Worm (Caenorhabditis elegans): ENCODE data around the gene T12A7.9.

The T12A7.9 gene

ce11 chrIV:11743813-11744212 lies 12.0 kb downstream of the T12A7.9 start:
- TF ChIP-seq lin-1 (GFP tag; IDR thresholded peaks at IDR 0.05) = no peak
- TF ChIP-seq nhr-48 (tag; optimal IDR thresholded peaks at IDR 0.05) = no peak
- TF ChIP-seq nhr-76 (tag; optimal IDR thresholded peaks at IDR 0.05) = no peak
- TF ChIP-seq spr-3 (GFP tag; optimal IDR thresholded peaks at IDR 0.05) = no peak
- no peak for TF ChIP-seq dmd-6 (GFP tag; IDR thresholded peaks at IDR 0.05)
- TF ChIP-seq lin-29 (GFP tag; IDR thresholded peaks at IDR 0.05) = no peak
- TF ChIP-seq dve-1 (tag; optimal IDR thresholded peaks at IDR 0.05; ENCODE audit: insufficient read depth) = no peak
- no peak for TF ChIP-seq T20F7.1 (GFP tag; optimal IDR thresholded peaks at IDR 0.05)
- no peak for TF ChIP-seq hmg-1.1 (GFP tag; IDR thresholded peaks at IDR 0.05)
- no peak for TF ChIP-seq F37D6.2 (tag; optimal IDR thresholded peaks at IDR 0.05)

DNA sequence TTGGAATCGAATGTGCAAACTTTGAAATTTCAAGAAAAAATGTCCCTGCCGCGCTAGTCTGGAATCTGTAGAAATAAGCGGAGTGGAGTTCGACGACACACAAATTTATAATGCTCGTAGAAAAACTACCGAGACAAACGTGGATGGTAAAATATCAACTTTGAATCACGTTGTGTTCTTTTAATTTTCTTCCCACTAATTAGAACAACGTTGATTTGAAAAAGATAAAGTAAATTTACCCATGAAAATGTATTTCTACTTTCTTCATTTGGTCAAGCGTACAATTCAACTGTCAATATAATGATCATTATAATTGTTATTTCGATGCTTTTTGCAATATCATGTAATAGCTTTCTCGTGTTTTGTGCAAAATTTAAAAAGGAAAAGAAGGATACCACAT lies 13.4 kb downstream of the T12A7.9 start, which contains the start of gene K01A6.5:
Gene K01A6.5 (plus strand): TSS at position 301 of the 400 bp plus-strand sequence.
- TF ChIP-seq F49E8.2 (tag; optimal IDR thresholded peaks at IDR 0.05; ENCODE audit: borderline replicate concordance) (no peak), sdz-12 (GFP tag; optimal IDR thresholded peaks at IDR 0.05) (no peak), php-3 (GFP tag; IDR thresholded peaks at IDR 0.05) (no peak), pha-4 (GFP tag; IDR thresholded peaks at IDR 0.05) (no peak), pha-4 (tag; optimal IDR thresholded peaks at IDR 0.05) (no peak), cey-2 (tag; optimal IDR thresholded peaks at IDR 0.05; ENCODE audit: borderline replicate concordance, insufficient read depth) (no peak), daf-12 (tag; optimal IDR thresholded peaks at IDR 0.05) (no peak), zfp-2 (tag; optimal IDR thresholded peaks at IDR 0.05) (no peak), jun-1 (tag; optimal IDR thresholded peaks at IDR 0.05) (no peak), mxl-2 (GFP tag; conservative IDR thresholded peaks at IDR 0.05) (no peak), ZK546.5 (tag; optimal IDR thresholded peaks at IDR 0.05) (no peak), mep-1 (tag; optimal IDR thresholded peaks at IDR 0.05) (no peak), F26F4.8 (GFP tag; conservative IDR thresholded peaks at IDR 0.05) (no peak), madf-9 (GFP tag; conservative IDR thresholded peaks at IDR 0.05) (no peak), daf-8 (GFP tag; IDR thresholded peaks at IDR 0.05) (no peak), lir-3 (tag; optimal IDR thresholded peaks at IDR 0.05) (no peak), snpc-1.2 (GFP tag; IDR thresholded peaks at IDR 0.05) (no peak)

- TF ChIP-seq lin-1 (GFP tag; IDR thresholded peaks at IDR 0.05) = no peak
- no peak for TF ChIP-seq zfp-3 (GFP tag; conservative IDR thresholded peaks at IDR 0.05)
- no peak for TF ChIP-seq nhr-237 (tag; optimal IDR thresholded peaks at IDR 0.05)
- TF ChIP-seq mxl-3 (GFP tag; optimal IDR thresholded peaks at IDR 0.05) = no peak
- no peak for TF ChIP-seq dmd-6 (GFP tag; IDR thresholded peaks at IDR 0.05)
- TF ChIP-seq F49E8.2 (tag; optimal IDR thresholded peaks at IDR 0.05; ENCODE audit: borderline replicate concordance) = no peak
Observed at ce11 chrIV:11740204-11740603, 15.6 kb downstream of the T12A7.9 start, which contains the start of gene K01A6.4. TSS of gene K01A6.4 (minus strand) at chrIV:11740304.

DNA sequence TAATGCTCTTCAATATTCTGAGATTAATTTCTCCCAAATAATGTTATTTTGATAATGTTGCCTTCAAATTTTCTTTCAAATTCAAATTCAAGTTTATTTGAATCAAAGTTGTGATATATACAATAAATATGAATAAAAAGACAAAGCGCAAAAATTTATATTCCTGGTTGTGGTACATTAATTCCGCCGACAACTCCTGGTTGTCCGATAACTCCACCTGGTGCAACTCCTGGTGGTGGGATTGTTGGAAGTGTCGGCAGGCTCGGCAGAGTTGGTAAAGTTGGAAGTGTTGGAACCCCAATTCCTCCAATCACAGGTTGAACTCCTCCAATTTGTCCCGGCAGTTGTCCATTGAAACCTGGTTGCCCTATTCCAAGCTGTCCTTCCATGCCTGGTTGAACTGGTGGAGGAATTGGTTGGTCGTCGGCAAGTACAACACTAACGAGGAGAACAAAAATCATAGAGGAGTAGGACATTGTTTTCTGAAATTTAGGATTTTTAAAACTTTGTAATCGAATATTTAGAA lies 17.7 kb downstream of the T12A7.9 start, which contains the start of gene K01A6.7:
Gene K01A6.7 (minus strand): TSS at position 476 of the 526 bp plus-strand sequence.
- TF ChIP-seq daf-8 (GFP tag; IDR thresholded peaks at IDR 0.05) = no peak
- peak; percentile 95 for TF ChIP-seq aha-1 (tag)

DNA sequence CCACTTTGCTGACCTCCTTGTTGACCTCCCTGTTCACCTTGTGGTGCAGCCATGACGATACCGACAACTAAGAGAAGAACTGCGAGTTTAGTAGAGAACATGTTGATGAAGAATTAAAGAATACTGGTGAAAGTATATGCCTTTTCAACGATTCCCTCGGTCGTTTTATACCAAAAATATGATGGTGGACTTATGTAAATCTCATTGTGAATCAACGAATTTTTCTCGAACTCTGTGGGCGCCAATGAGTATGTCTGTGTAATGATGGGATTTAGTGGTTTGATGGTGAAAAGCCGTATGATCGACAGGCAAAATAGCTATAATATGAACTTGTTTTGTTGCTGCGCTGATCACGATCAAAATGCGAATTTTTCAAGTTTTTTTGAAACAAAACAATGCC lies 18.5 kb downstream of the T12A7.9 start, which contains the start of gene K01A6.8:
Gene K01A6.8 (minus strand): TSS at position 101 of the 400 bp plus-strand sequence.
- TF ChIP-seq mdl-1 (tag; optimal IDR thresholded peaks at IDR 0.05) (no peak), F49E8.2 (tag; optimal IDR thresholded peaks at IDR 0.05; ENCODE audit: borderline replicate concordance) (no peak), dpl-1 (GFP tag; optimal IDR thresholded peaks at IDR 0.05) (no peak), egl-27 (tag; optimal IDR thresholded peaks at IDR 0.05) (no peak), dve-1 (tag; optimal IDR thresholded peaks at IDR 0.05; ENCODE audit: insufficient read depth) (no peak), zag-1 (tag; optimal IDR thresholded peaks at IDR 0.05) (no peak), snpc-1.2 (GFP tag; IDR thresholded peaks at IDR 0.05) (no peak), fos-1 (tag; optimal IDR thresholded peaks at IDR 0.05) (no peak), ztf-7 (tag; optimal IDR thresholded peaks at IDR 0.05) (no peak), daf-16 (GFP tag; optimal IDR thresholded peaks at IDR 0.05) (no peak), daf-16 (tag; optimal IDR thresholded peaks at IDR 0.05) (no peak)
